Fruit fly (Drosophila melanogaster) whole organism, embryonic: ENCODE results near the gene NT1.
A peak's percentile ranks its signal among the peaks of the same experiment; 100 is the strongest.

ENCODE experiments used
- B-H2 ChIP-seq: fragments of 200-800 bp; sonication (Bioruptor generic); optimal IDR thresholded peaks from 2 replicates; lab custom pipeline; 2018; ENCODE audit warnings: missing biosample characterization, mild to moderate bottlenecking, missing genetic modification characterization
- C15 ChIP-seq: fragments of 200-800 bp; sonication (Bioruptor generic); IDR thresholded peaks from 3 replicates; pipeline ENCODE4 v1.3.6; 2022; ENCODE audit warnings: missing biosample characterization, missing genetic modification characterization
- CG12236 ChIP-seq: fragments of 200-800 bp; sonication (Bioruptor generic); optimal IDR thresholded peaks from 2 replicates; lab custom pipeline; 2016; ENCODE audit warnings: missing biosample characterization, missing genetic modification characterization
- CG12391 ChIP-seq: fragments of 200-800 bp; sonication (Bioruptor generic); optimal IDR thresholded peaks from 3 replicates; lab custom pipeline; 2018; ENCODE audit warnings: missing biosample characterization, mild to moderate bottlenecking, missing genetic modification characterization, moderate library complexity
- CG13624 ChIP-seq: fragments of 200-800 bp; sonication (Bioruptor generic); optimal IDR thresholded peaks from 2 replicates; lab custom pipeline; 2016; ENCODE audit warnings: missing biosample characterization, missing genetic modification characterization
- CG15601 ChIP-seq: fragments of 200-800 bp; sonication (Bioruptor generic); optimal IDR thresholded peaks from 3 replicates; lab custom pipeline; 2019; ENCODE audit warnings: missing biosample characterization, mild to moderate bottlenecking, missing genetic modification characterization, moderate library complexity
- CG16815 ChIP-seq: fragments of 200-800 bp; sonication (Bioruptor generic); optimal IDR thresholded peaks from 3 replicates; lab custom pipeline; 2017; ENCODE audit warnings: missing biosample characterization, mild to moderate bottlenecking, missing genetic modification characterization
- CG18011 ChIP-seq: fragments of 200-800 bp; sonication (Bioruptor generic); optimal IDR thresholded peaks from 2 replicates; lab custom pipeline; 2017; ENCODE audit warnings: missing biosample characterization, missing genetic modification characterization, mild to moderate bottlenecking, moderate library complexity, missing genotype
- CG2678 ChIP-seq: fragments of 200-800 bp; sonication (Bioruptor generic); optimal IDR thresholded peaks from 3 replicates; lab custom pipeline; 2019; ENCODE audit warnings: missing biosample characterization, mild to moderate bottlenecking, missing genetic modification characterization, moderate library complexity
- CG33557 ChIP-seq: fragments of 200-800 bp; sonication (Bioruptor generic); optimal IDR thresholded peaks from 2 replicates; lab custom pipeline; 2019; ENCODE audit warnings: missing biosample characterization, mild to moderate bottlenecking, missing genetic modification characterization, moderate library complexity
- CG42726 ChIP-seq: fragments of 200-800 bp; sonication (Bioruptor generic); IDR thresholded peaks from 2 replicates; pipeline ENCODE4 v1.3.6; 2022; ENCODE audit warnings: missing biosample characterization, missing genetic modification characterization; ENCODE audit not compliant: partially characterized antibody
- CG43689 ChIP-seq: fragments of 200-800 bp; sonication (Bioruptor generic); IDR thresholded peaks from 2 replicates; pipeline ENCODE4 v1.3.6; 2022; ENCODE audit warnings: missing biosample characterization, missing genetic modification characterization
- CG4707 ChIP-seq: fragments of 200-800 bp; sonication (Bioruptor generic); optimal IDR thresholded peaks from 2 replicates; lab custom pipeline; 2018; ENCODE audit warnings: missing biosample characterization, mild to moderate bottlenecking, missing genetic modification characterization, moderate library complexity
- CG5180 ChIP-seq: fragments of 200-800 bp; sonication (Bioruptor generic); optimal IDR thresholded peaks from 3 replicates; lab custom pipeline; 2017; ENCODE audit warnings: missing biosample characterization, missing genetic modification characterization, mild to moderate bottlenecking, moderate library complexity, missing genetic modification reagents
- CG6272 ChIP-seq: fragments of 200-800 bp; sonication (Bioruptor generic); IDR thresholded peaks from 2 replicates; pipeline ENCODE4 v1.3.6; 2022; ENCODE audit warnings: missing biosample characterization, missing genetic modification characterization
- CG6854 ChIP-seq: fragments of 200-800 bp; sonication (Bioruptor generic); optimal IDR thresholded peaks from 3 replicates; lab custom pipeline; 2017; ENCODE audit warnings: missing biosample characterization, mild to moderate bottlenecking, missing genetic modification characterization
- CG9215 ChIP-seq: fragments of 200-800 bp; sonication (Bioruptor generic); IDR thresholded peaks from 2 replicates; pipeline ENCODE4 v1.3.6; 2022; ENCODE audit warnings: missing biosample characterization, missing genetic modification characterization
- CG9797 ChIP-seq: fragments of 200-800 bp; sonication (Bioruptor generic); optimal IDR thresholded peaks from 3 replicates; lab custom pipeline; 2018; ENCODE audit warnings: missing biosample characterization, mild to moderate bottlenecking, missing genetic modification characterization
- Camta ChIP-seq: fragments of 200-800 bp; sonication (Bioruptor generic); optimal IDR thresholded peaks from 2 replicates; lab custom pipeline; 2016; ENCODE audit warnings: missing biosample characterization, missing genetic modification characterization
- Drgx ChIP-seq: fragments of 200-800 bp; sonication (Bioruptor generic); IDR thresholded peaks from 2 replicates; pipeline ENCODE4 v1.3.6; 2022; ENCODE audit warnings: missing biosample characterization, missing genetic modification characterization
- E2f2 ChIP-seq: fragments of 200-800 bp; sonication (Bioruptor generic); IDR thresholded peaks from 2 replicates; pipeline ENCODE4 v1.3.6; 2022; ENCODE audit warnings: missing biosample characterization, missing genetic modification characterization
- HHEX ChIP-seq: fragments of 200-800 bp; sonication (Bioruptor generic); optimal IDR thresholded peaks from 3 replicates; lab custom pipeline; 2017; ENCODE audit warnings: missing biosample characterization, mild to moderate bottlenecking, missing genetic modification characterization, missing genetic modification reagents
- Hr39 ChIP-seq: fragments of >200 bp; optimal IDR thresholded peaks from 2 replicates; lab custom pipeline; 2017
- NC2α ChIP-seq: fragments of 200-800 bp; sonication (Bioruptor generic); optimal IDR thresholded peaks from 2 replicates; lab custom pipeline; 2016; ENCODE audit warnings: missing biosample characterization, missing genetic modification characterization
- Ravus ChIP-seq: fragments of 200-800 bp; sonication (Bioruptor generic); IDR thresholded peaks from 2 replicates; pipeline ENCODE4 v1.3.6; 2022; ENCODE audit warnings: missing biosample characterization, missing genetic modification characterization
- Sox102F ChIP-seq: fragments of 200-800 bp; sonication (Bioruptor generic); optimal IDR thresholded peaks from 2 replicates; lab custom pipeline; 2018; ENCODE audit warnings: missing biosample characterization, mild to moderate bottlenecking, missing genetic modification characterization, moderate library complexity
- ara ChIP-seq: fragments of 200-800 bp; sonication (Bioruptor generic); IDR thresholded peaks from 2 replicates; pipeline ENCODE4 v1.3.6; 2022; ENCODE audit warnings: missing biosample characterization, missing genetic modification characterization
- bowl ChIP-seq: fragments of 200-800 bp; sonication (Bioruptor generic); IDR thresholded peaks from 2 replicates; pipeline ENCODE4 v1.3.6; 2022; ENCODE audit warnings: missing biosample characterization, missing genetic modification characterization
- chm ChIP-seq: fragments of 200-800 bp; sonication (Bioruptor generic); IDR thresholded peaks from 2 replicates; pipeline ENCODE4 v1.3.6; 2022; ENCODE audit warnings: missing biosample characterization, missing genetic modification characterization
- chn ChIP-seq: fragments of 200-800 bp; sonication (Bioruptor generic); optimal IDR thresholded peaks from 2 replicates; lab custom pipeline; 2016; ENCODE audit warnings: missing biosample characterization, missing genetic modification characterization
- ems ChIP-seq: fragments of 200-800 bp; sonication (Bioruptor generic); optimal IDR thresholded peaks from 3 replicates; lab custom pipeline; 2016; ENCODE audit warnings: missing biosample characterization, missing genetic modification characterization
- eyg ChIP-seq: fragments of 200-800 bp; sonication (Bioruptor generic); optimal IDR thresholded peaks from 3 replicates; lab custom pipeline; 2016; ENCODE audit warnings: missing biosample characterization, missing genetic modification characterization
- gcm2 ChIP-seq: fragments of 200-800 bp; sonication (Bioruptor generic); optimal IDR thresholded peaks from 2 replicates; lab custom pipeline; 2016; ENCODE audit warnings: missing biosample characterization, missing genetic modification characterization
- grau ChIP-seq: fragments of 200-800 bp; optimal IDR thresholded peaks from 3 replicates; lab custom pipeline; 2019; ENCODE audit warnings: missing biosample characterization, mild to moderate bottlenecking, missing genetic modification characterization, moderate library complexity
- gsb-n ChIP-seq: fragments of 200-800 bp; sonication (Bioruptor generic); optimal IDR thresholded peaks from 3 replicates; lab custom pipeline; 2018; ENCODE audit warnings: missing biosample characterization, mild to moderate bottlenecking, missing genetic modification characterization
- kay ChIP-seq: fragments of 200-800 bp; sonication (Bioruptor generic); optimal IDR thresholded peaks from 2 replicates; lab custom pipeline; 2016; ENCODE audit warnings: missing biosample characterization, missing genetic modification characterization
- knrl ChIP-seq: fragments of 200-800 bp; sonication (Bioruptor generic); IDR thresholded peaks from 3 replicates; pipeline ENCODE4 v1.3.6; 2022; ENCODE audit warnings: missing biosample characterization, missing genetic modification characterization; ENCODE audit not compliant: partially characterized antibody
- lab ChIP-seq: fragments of 200-800 bp; sonication (Bioruptor generic); optimal IDR thresholded peaks from 3 replicates; lab custom pipeline; 2017; ENCODE audit warnings: missing biosample characterization, missing genetic modification characterization, mild to moderate bottlenecking, moderate library complexity, missing genetic modification reagents
- luna ChIP-seq: fragments of 200-800 bp; sonication (Bioruptor generic); optimal IDR thresholded peaks from 2 replicates; lab custom pipeline; 2016; ENCODE audit warnings: missing biosample characterization, missing genetic modification characterization
- nmo ChIP-seq: fragments of 200-800 bp; sonication (Bioruptor generic); optimal IDR thresholded peaks from 2 replicates; lab custom pipeline; 2018; ENCODE audit warnings: missing biosample characterization, mild to moderate bottlenecking, missing genetic modification characterization, moderate library complexity
- pnt ChIP-seq: fragments of 200-800 bp; sonication (Bioruptor generic); optimal IDR thresholded peaks from 3 replicates; lab custom pipeline; 2016; ENCODE audit warnings: missing biosample characterization, missing genetic modification characterization
- prd ChIP-seq, 3 experiments: fragments of >200 bp in 2 of 3; fragments of 200-800 bp in 1 of 3; sonication (Bioruptor generic) in 1 of 3; optimal IDR thresholded peaks in 2 of 3; IDR thresholded peaks in 1 of 3; 2 replicates in 2 of 3; 3 replicates in 1 of 3; pipeline versions ENCODE4 v1.3.6 to Lab custom; 2017 to 2022; ENCODE audit warnings: missing biosample characterization in 1 of 3, missing genetic modification characterization in 1 of 3
- sc ChIP-seq, 3 experiments: fragments of >200 bp in 2 of 3; fragments of 200-800 bp in 1 of 3; sonication (Bioruptor generic) in 1 of 3; optimal IDR thresholded peaks; 2 replicates in 2 of 3; 3 replicates in 1 of 3; lab custom pipeline; 2017; ENCODE audit warnings: mild to moderate bottlenecking in 1 of 3, missing biosample characterization in 1 of 3, missing genetic modification characterization in 1 of 3, missing genetic modification reagents in 1 of 3
- slp2 ChIP-seq: fragments of 200-800 bp; sonication (Bioruptor generic); optimal IDR thresholded peaks from 2 replicates; lab custom pipeline; 2016; ENCODE audit warnings: missing biosample characterization, missing genetic modification characterization
- so ChIP-seq: fragments of 200-800 bp; sonication (Bioruptor generic); IDR thresholded peaks from 3 replicates; pipeline ENCODE4 v1.3.6; 2022; ENCODE audit warnings: missing biosample characterization, missing genetic modification characterization
- tap ChIP-seq: fragments of 200-800 bp; optimal IDR thresholded peaks from 3 replicates; lab custom pipeline; 2019; ENCODE audit warnings: missing biosample characterization, mild to moderate bottlenecking, missing genetic modification characterization, moderate library complexity
- tin ChIP-seq: fragments of 200-800 bp; sonication (Bioruptor generic); optimal IDR thresholded peaks from 3 replicates; lab custom pipeline; 2016; ENCODE audit warnings: missing biosample characterization, missing genetic modification characterization
- unc-4 ChIP-seq: fragments of 200-800 bp; sonication (Bioruptor generic); IDR thresholded peaks from 2 replicates; pipeline ENCODE4 v1.3.6; 2022; ENCODE audit warnings: missing biosample characterization, missing genetic modification characterization; ENCODE audit not compliant: partially characterized antibody
- z ChIP-seq: fragments of 200-800 bp; sonication (Bioruptor generic); IDR thresholded peaks from 3 replicates; pipeline ENCODE4 v1.3.6; 2022; ENCODE audit warnings: missing biosample characterization, missing genetic modification characterization

The NT1 gene

dm6 chr3L:4543034-4543806 lies 35.0 kb upstream of the NT1 start (continued):
- peak; percentile 95 for TF ChIP-seq CG4707 (GFP tag; lab: Kevin White, UChicago)
- no peak for TF ChIP-seq Sox102F
- peak; percentile 23 for TF ChIP-seq chn
- TF ChIP-seq kay (GFP tag; lab: Kevin White, UChicago) = no peak
- peak; percentile 6 for TF ChIP-seq pnt (GFP tag; lab: Kevin White, UChicago)
- no peak for TF ChIP-seq CG15601 (tag; lab: Kevin White, UChicago)
- no peak for TF ChIP-seq CG13624
- no peak for TF ChIP-seq CG18011 (GFP tag; lab: Kevin White, UChicago)
- peak; percentile 43; the same call in 1 of the 2 replicates for TF ChIP-seq chm (GFP tag; lab: Robert Waterston, UW)
- TF ChIP-seq tap = no peak
- peak; percentile 1 for TF ChIP-seq Camta
- TF ChIP-seq sc (optimal IDR thresholded peaks at IDR 0.05; lab: Kevin White, UChicago) = no peak
- TF ChIP-seq sc (GFP tag; optimal IDR thresholded peaks at IDR 0.05; lab: Kevin White, UChicago) = no peak
- no peak for TF ChIP-seq eyg
- TF ChIP-seq ems = peak; percentile 34
- TF ChIP-seq luna (GFP tag; lab: Kevin White, UChicago) = no peak
- TF ChIP-seq C15 (GFP tag; lab: Robert Waterston, UW) = no peak
- no peak for TF ChIP-seq slp2
- TF ChIP-seq Drgx (GFP tag; lab: Robert Waterston, UW) = peak; percentile 78
- no peak for TF ChIP-seq prd (optimal IDR thresholded peaks at IDR 0.05; lab: Kevin White, UChicago)
- peak; percentile 69 for TF ChIP-seq prd (GFP tag; IDR thresholded peaks at IDR 0.05; lab: Robert Waterston, UW)
- TF ChIP-seq NC2α (GFP tag; lab: Kevin White, UChicago) = no peak
- TF ChIP-seq CG12391 = no peak
- no peak for TF ChIP-seq CG6272 (GFP tag; lab: Robert Waterston, UW)
- peak; percentile 61 for TF ChIP-seq lab (GFP tag; lab: Kevin White, UChicago)
- no peak for TF ChIP-seq unc-4 (GFP tag; lab: Robert Waterston, UW)
- TF ChIP-seq ara = peak; percentile 48; the same call in 1 of the 2 replicates
- peak; percentile 8; the same call in 1 of the 2 replicates for TF ChIP-seq CG43689 (GFP tag; lab: Robert Waterston, UW)
- peak; percentile 25 for TF ChIP-seq B-H2 (GFP tag; lab: Kevin White, UChicago)
- no peak for TF ChIP-seq CG33557 (GFP tag; lab: Kevin White, UChicago)
- TF ChIP-seq Ravus (GFP tag; lab: Robert Waterston, UW) = no peak; the same call in 1 of the 2 replicates
- no peak for TF ChIP-seq bowl (GFP tag; lab: Robert Waterston, UW)
- TF ChIP-seq CG12236 (GFP tag; lab: Kevin White, UChicago) = no peak
- TF ChIP-seq tin (GFP tag; lab: Kevin White, UChicago) = peak; percentile 48
- TF ChIP-seq CG9215 (GFP tag; lab: Robert Waterston, UW) = peak; percentile 34; the same call in 1 of the 2 replicates
- TF ChIP-seq CG5180 (GFP tag; lab: Kevin White, UChicago) = no peak
- no peak for TF ChIP-seq CG9797
- TF ChIP-seq CG16815 = no peak
- no peak for TF ChIP-seq CG2678 (tag; lab: Kevin White, UChicago)
- TF ChIP-seq gsb-n (tag; lab: Kevin White, UChicago) = no peak
- TF ChIP-seq HHEX (GFP tag; lab: Kevin White, UChicago) = no peak
- TF ChIP-seq knrl (GFP tag; lab: Robert Waterston, UW) = no peak
- TF ChIP-seq CG6854 (GFP tag; lab: Kevin White, UChicago) = no peak
- TF ChIP-seq so (GFP tag; lab: Robert Waterston, UW) = no peak
- peak; percentile 35 for TF ChIP-seq grau (tag; lab: Kevin White, UChicago)
- TF ChIP-seq nmo (GFP tag; lab: Kevin White, UChicago) = peak; percentile 5
- TF ChIP-seq CG42726 = no peak
- no peak for TF ChIP-seq Hr39 (lab: Kevin White, UChicago)
- no peak for TF ChIP-seq gcm2 (GFP tag; lab: Kevin White, UChicago)
- no peak for TF ChIP-seq E2f2
- TF ChIP-seq z (GFP tag; lab: Robert Waterston, UW) = no peak
